Fruit fly (Drosophila melanogaster): ENCODE measurements around the gene CG14230.

The CG14230 gene

DNA sequence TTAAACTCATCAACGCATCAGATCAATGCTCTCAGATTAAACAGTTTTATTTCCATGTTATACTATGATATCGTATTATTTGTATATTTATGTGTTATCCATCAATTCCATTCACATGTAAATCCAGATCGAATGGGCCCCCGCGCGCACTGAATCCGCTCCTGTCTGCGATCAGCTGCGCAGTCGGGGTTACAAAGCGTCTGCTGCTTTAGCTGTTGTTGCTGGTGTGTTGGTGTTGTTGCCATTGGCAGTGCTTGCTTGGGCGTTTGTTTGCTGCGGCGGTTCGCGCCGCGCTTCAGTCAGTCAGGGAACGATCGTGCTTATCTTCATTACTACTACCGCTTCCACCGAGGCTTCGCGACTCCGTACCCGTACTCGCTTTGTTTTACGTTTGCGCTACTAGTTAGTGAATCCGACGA lies 37.0 kb upstream of the CG14230 start, which contains the start of gene Zw:
TSS of gene Zw (plus strand) at position 262 of the 419 bp plus-strand sequence.
- TF ChIP-seq pan (optimal IDR thresholded peaks at IDR 0.05), result no peak
- TF ChIP-seq Hr83 (GFP tag; optimal IDR thresholded peaks at IDR 0.05; ENCODE audit: poor library complexity, severe bottlenecking), result peak; percentile 75
- no peak for TF ChIP-seq dl (GFP tag; optimal IDR thresholded peaks at IDR 0.05; ENCODE audit: insufficient read depth in 1 of 2, partially characterized antibody in 2 of 2)
- TF ChIP-seq br (GFP tag; optimal IDR thresholded peaks at IDR 0.05), result peak; percentile 46
- no peak for TF ChIP-seq N (GFP tag; optimal IDR thresholded peaks at IDR 0.05)
- TF ChIP-seq Abd-B (GFP tag; optimal IDR thresholded peaks at IDR 0.05), result no peak
- no peak for TF ChIP-seq jim (GFP tag; optimal IDR thresholded peaks at IDR 0.05)
- TF ChIP-seq GATAd (GFP tag; optimal IDR thresholded peaks at IDR 0.05), result no peak
- no peak for TF ChIP-seq Jra (GFP tag; optimal IDR thresholded peaks at IDR 0.05)
- peak in 1 of 2 experiments; percentile 71 for TF ChIP-seq foxo (GFP tag; optimal IDR thresholded peaks at IDR 0.05)
- peak; percentile 33 for TF ChIP-seq Mio (GFP tag; optimal IDR thresholded peaks at IDR 0.05)
- no peak for TF ChIP-seq Dif (GFP tag; optimal IDR thresholded peaks at IDR 0.05; ENCODE audit: partially characterized antibody)
- peak; percentile 3 for TF ChIP-seq sv (GFP tag; optimal IDR thresholded peaks at IDR 0.05)
- TF ChIP-seq tai (GFP tag; optimal IDR thresholded peaks at IDR 0.05), result no peak
- TF ChIP-seq h (GFP tag; optimal IDR thresholded peaks at IDR 0.05), result peak; percentile 75
- peak; percentile 71 for TF ChIP-seq HLH106 (tag; optimal IDR thresholded peaks at IDR 0.05)
- TF ChIP-seq Vsx2 (GFP tag; optimal IDR thresholded peaks at IDR 0.05; ENCODE audit: partially characterized antibody), result no peak
- peak; percentile 47 for TF ChIP-seq psq (GFP tag; optimal IDR thresholded peaks at IDR 0.05)
- TF ChIP-seq fru (GFP tag; optimal IDR thresholded peaks at IDR 0.05), result peak; percentile 67
- no peak for TF ChIP-seq brk (GFP tag; optimal IDR thresholded peaks at IDR 0.05)
- TF ChIP-seq dsf (GFP tag; optimal IDR thresholded peaks at IDR 0.05; ENCODE audit: borderline replicate concordance), result no peak
- no peak for TF ChIP-seq CrebA (GFP tag; optimal IDR thresholded peaks at IDR 0.05; ENCODE audit: borderline replicate concordance)
- no peak for TF ChIP-seq lola (GFP tag; optimal IDR thresholded peaks at IDR 0.05)
- no peak for TF ChIP-seq Myc (optimal IDR thresholded peaks at IDR 0.05)
- TF ChIP-seq sage (GFP tag; optimal IDR thresholded peaks at IDR 0.05), result no peak
- peak; percentile 72 for TF ChIP-seq ey (GFP tag; optimal IDR thresholded peaks at IDR 0.05)
- TF ChIP-seq dmrt93B (GFP tag; optimal IDR thresholded peaks at IDR 0.05), result peak; percentile 58
- no peak for TF ChIP-seq Rel (GFP tag; optimal IDR thresholded peaks at IDR 0.05)
- peak; percentile 42 for TF ChIP-seq Rel (tag; optimal IDR thresholded peaks at IDR 0.05)
- TF ChIP-seq woc (GFP tag; optimal IDR thresholded peaks at IDR 0.05), result peak; percentile 67
- peak; percentile 78 for TF ChIP-seq Hnf4 (GFP tag; optimal IDR thresholded peaks at IDR 0.05)
- TF ChIP-seq CG9705 (GFP tag; optimal IDR thresholded peaks at IDR 0.05), result peak; percentile 48
- TF ChIP-seq Dfd (GFP tag; optimal IDR thresholded peaks at IDR 0.05), result no peak
- no peak for TF ChIP-seq CG32264 (GFP tag; optimal IDR thresholded peaks at IDR 0.05)
- no peak for TF ChIP-seq usp (GFP tag; optimal IDR thresholded peaks at IDR 0.05)
- TF ChIP-seq OdsH (GFP tag; optimal IDR thresholded peaks at IDR 0.05), result peak; percentile 30
- no peak for TF ChIP-seq Hr78 (GFP tag; optimal IDR thresholded peaks at IDR 0.05)
- TF ChIP-seq Sp1 (GFP tag; optimal IDR thresholded peaks at IDR 0.05), result peak; percentile 51
- TF ChIP-seq rgr (GFP tag; optimal IDR thresholded peaks at IDR 0.05), result peak; percentile 72

DNA sequence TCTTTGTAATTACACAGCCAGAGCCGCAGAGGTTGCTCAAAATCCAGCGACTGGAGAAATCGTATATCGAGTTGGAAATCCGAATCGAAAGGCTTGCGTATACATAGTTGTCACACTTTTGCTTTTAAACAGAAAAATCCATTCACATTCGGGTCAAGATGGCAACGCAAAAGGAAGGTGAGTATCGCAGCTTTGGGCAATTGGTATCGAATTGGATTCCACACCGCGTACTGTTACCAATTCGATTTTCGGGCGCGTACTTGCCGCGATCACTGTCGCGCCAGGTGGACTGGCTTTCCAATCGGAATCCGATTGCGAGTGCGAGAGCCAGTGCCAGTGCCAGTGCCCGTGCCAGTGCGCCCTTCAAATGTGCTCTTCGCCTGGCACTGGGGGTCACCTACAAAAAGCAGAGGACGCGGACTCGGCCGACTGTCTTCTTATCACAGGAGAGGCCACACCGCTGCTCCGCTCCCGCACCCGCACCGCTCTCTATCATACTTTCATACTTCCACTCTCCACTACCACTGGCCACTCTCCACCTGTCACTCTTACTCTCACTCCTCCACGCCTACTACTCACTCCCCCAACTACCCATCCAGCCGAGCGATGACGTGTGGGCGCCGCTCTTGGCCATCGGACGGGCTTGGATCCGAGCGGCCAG lies 36.4 kb upstream of the CG14230 start:
- TF ChIP-seq CG9705 (GFP tag; optimal IDR thresholded peaks at IDR 0.05) (no peak), Vsx2 (GFP tag; optimal IDR thresholded peaks at IDR 0.05; ENCODE audit: partially characterized antibody) (peak; percentile 41), OdsH (GFP tag; optimal IDR thresholded peaks at IDR 0.05) (no peak)

dm6 chrX:19668405-19668804 lies 35.6 kb upstream of the CG14230 start:
- no peak for TF ChIP-seq pan (optimal IDR thresholded peaks at IDR 0.05)
- no peak for TF ChIP-seq Myc (optimal IDR thresholded peaks at IDR 0.05)
- TF ChIP-seq h (GFP tag; optimal IDR thresholded peaks at IDR 0.05), result peak; percentile 100
- peak; percentile 100 for TF ChIP-seq rgr (GFP tag; optimal IDR thresholded peaks at IDR 0.05)
- peak; percentile 99 for TF ChIP-seq Sp1 (GFP tag; optimal IDR thresholded peaks at IDR 0.05)
- TF ChIP-seq usp (GFP tag; optimal IDR thresholded peaks at IDR 0.05), result no peak
- no peak for TF ChIP-seq dl (GFP tag; optimal IDR thresholded peaks at IDR 0.05; ENCODE audit: insufficient read depth in 1 of 2, partially characterized antibody in 2 of 2)
- peak; percentile 100 for TF ChIP-seq ey (GFP tag; optimal IDR thresholded peaks at IDR 0.05)
- TF ChIP-seq N (GFP tag; optimal IDR thresholded peaks at IDR 0.05), result no peak
- peak; percentile 100 for TF ChIP-seq fru (GFP tag; optimal IDR thresholded peaks at IDR 0.05)
- no peak for TF ChIP-seq Hr78 (GFP tag; optimal IDR thresholded peaks at IDR 0.05)
- TF ChIP-seq tai (GFP tag; optimal IDR thresholded peaks at IDR 0.05), result no peak
- peak; percentile 97 for TF ChIP-seq GATAd (GFP tag; optimal IDR thresholded peaks at IDR 0.05)
- TF ChIP-seq brk (GFP tag; optimal IDR thresholded peaks at IDR 0.05), result no peak
- TF ChIP-seq Jra (GFP tag; optimal IDR thresholded peaks at IDR 0.05), result peak; percentile 100
- TF ChIP-seq woc (GFP tag; optimal IDR thresholded peaks at IDR 0.05), result peak; percentile 100
- TF ChIP-seq Dfd (GFP tag; optimal IDR thresholded peaks at IDR 0.05), result no peak
- TF ChIP-seq Vsx2 (GFP tag; optimal IDR thresholded peaks at IDR 0.05; ENCODE audit: partially characterized antibody), result no peak
- peak; percentile 99 for TF ChIP-seq psq (GFP tag; optimal IDR thresholded peaks at IDR 0.05)
- TF ChIP-seq Rel (GFP tag; optimal IDR thresholded peaks at IDR 0.05), result peak; percentile 98
- peak; percentile 96 for TF ChIP-seq Rel (tag; optimal IDR thresholded peaks at IDR 0.05)
- TF ChIP-seq dsf (GFP tag; optimal IDR thresholded peaks at IDR 0.05; ENCODE audit: borderline replicate concordance), result peak; percentile 97
- peak; percentile 98 for TF ChIP-seq dmrt93B (GFP tag; optimal IDR thresholded peaks at IDR 0.05)
- TF ChIP-seq HLH106 (tag; optimal IDR thresholded peaks at IDR 0.05), result peak; percentile 99
- TF ChIP-seq Abd-B (GFP tag; optimal IDR thresholded peaks at IDR 0.05), result no peak
- no peak for TF ChIP-seq lola (GFP tag; optimal IDR thresholded peaks at IDR 0.05)
- peak; percentile 99 for TF ChIP-seq CG32264 (GFP tag; optimal IDR thresholded peaks at IDR 0.05)
- TF ChIP-seq Hr83 (GFP tag; optimal IDR thresholded peaks at IDR 0.05; ENCODE audit: poor library complexity, severe bottlenecking), result peak; percentile 98
- peak; percentile 94 for TF ChIP-seq jim (GFP tag; optimal IDR thresholded peaks at IDR 0.05)
- TF ChIP-seq sv (GFP tag; optimal IDR thresholded peaks at IDR 0.05), result peak; percentile 94
- peak; percentile 98 for TF ChIP-seq sage (GFP tag; optimal IDR thresholded peaks at IDR 0.05)
- TF ChIP-seq br (GFP tag; optimal IDR thresholded peaks at IDR 0.05), result peak; percentile 100
- TF ChIP-seq Dif (GFP tag; optimal IDR thresholded peaks at IDR 0.05; ENCODE audit: partially characterized antibody), result no peak
- TF ChIP-seq CG9705 (GFP tag; optimal IDR thresholded peaks at IDR 0.05), result peak; percentile 99
- TF ChIP-seq foxo (GFP tag; optimal IDR thresholded peaks at IDR 0.05), result peak; percentile 98 to 100
- TF ChIP-seq Hnf4 (GFP tag; optimal IDR thresholded peaks at IDR 0.05), result peak; percentile 100

Data from whole organism, wandering third instar larva.